Fruit fly (Drosophila melanogaster) whole organism, adult: Measurements from ENCODE around the gene RpS19b.

Source experiments
- CG11617 ChIP-seq: fragments of 200-800 bp; sonication (Bioruptor generic); optimal IDR thresholded peaks from 2 replicates; lab custom pipeline; 2017; ENCODE audit warnings: mild to moderate bottlenecking, missing biosample characterization, missing genetic modification reagents, missing genetic modification characterization
- CG12768 ChIP-seq: fragments of 200-800 bp; sonication (Bioruptor generic); optimal IDR thresholded peaks from 2 replicates; lab custom pipeline; 2017; ENCODE audit warnings: missing biosample characterization, missing genetic modification characterization, mild to moderate bottlenecking, moderate library complexity, missing genetic modification reagents
- CG14711 ChIP-seq: fragments of 200-800 bp; sonication (Bioruptor generic); optimal IDR thresholded peaks from 2 replicates; lab custom pipeline; 2018; ENCODE audit warnings: missing biosample characterization, mild to moderate bottlenecking, missing genetic modification characterization, moderate library complexity
- CG33017 ChIP-seq: fragments of 200-800 bp; sonication (Bioruptor generic); optimal IDR thresholded peaks from 2 replicates; lab custom pipeline; 2018; ENCODE audit warnings: missing biosample characterization, mild to moderate bottlenecking, missing genetic modification characterization, moderate library complexity
- CG5204 ChIP-seq: fragments of 200-800 bp; sonication (Bioruptor generic); optimal IDR thresholded peaks from 2 replicates; lab custom pipeline; 2016; ENCODE audit warnings: missing biosample characterization, missing genetic modification characterization
- CG7101 ChIP-seq: fragments of 200-800 bp; sonication (Bioruptor generic); optimal IDR thresholded peaks from 2 replicates; lab custom pipeline; 2018; ENCODE audit warnings: missing biosample characterization, mild to moderate bottlenecking, missing genetic modification characterization, moderate library complexity
- Crg-1 ChIP-seq: fragments of 200-800 bp; sonication (Bioruptor generic); optimal IDR thresholded peaks from 2 replicates; lab custom pipeline; 2016; ENCODE audit warnings: missing biosample characterization, missing genetic modification characterization
- Mnt ChIP-seq: fragments of 200-800 bp; sonication (Bioruptor generic); optimal IDR thresholded peaks from 2 replicates; lab custom pipeline; 2016; ENCODE audit warnings: missing biosample characterization, mild to moderate bottlenecking, missing genetic modification characterization
- bab1 ChIP-seq: fragments of 200-800 bp; sonication (Bioruptor generic); optimal IDR thresholded peaks from 3 replicates; lab custom pipeline; 2019; ENCODE audit warnings: missing biosample characterization, mild to moderate bottlenecking, missing genetic modification characterization, moderate library complexity
- cic ChIP-seq: fragments of 200-800 bp; sonication (Bioruptor generic); optimal IDR thresholded peaks from 2 replicates; lab custom pipeline; 2017; ENCODE audit warnings: missing biosample characterization, mild to moderate bottlenecking, missing genetic modification characterization, moderate library complexity
- cnc ChIP-seq, 2 experiments: fragments of >200 bp; optimal IDR thresholded peaks; 2 replicates each; lab custom pipeline; 2017
- kay ChIP-seq: fragments of 200-800 bp; sonication (Bioruptor generic); peaks from one replicate; lab custom pipeline; 2016; ENCODE audit warnings: missing biosample characterization, missing genetic modification characterization, borderline replicate concordance
- ovo ChIP-seq: fragments of 200-800 bp; sonication (Bioruptor generic); optimal IDR thresholded peaks from 2 replicates; lab custom pipeline; 2016; ENCODE audit warnings: missing biosample characterization, missing genetic modification characterization
- pad ChIP-seq: fragments of 200-800 bp; sonication (Bioruptor generic); optimal IDR thresholded peaks from 3 replicates; lab custom pipeline; 2017; ENCODE audit warnings: missing biosample characterization, missing genetic modification characterization, mild to moderate bottlenecking, moderate library complexity, missing genetic modification reagents

dm6 chr3R:23884088-23884727, 49.1 kb downstream of the RpS19b start:
- TF ChIP-seq CG33017 (tag; lab: Kevin White, UChicago) (no peak), ovo (no peak), cic (GFP tag; lab: Kevin White, UChicago) (no peak), cnc (optimal IDR thresholded peaks at IDR 0.05; lab: Kevin White, UChicago) (no peak), CG7101 (tag; lab: Kevin White, UChicago) (no peak), bab1 (GFP tag; lab: Kevin White, UChicago) (no peak), CG5204 (GFP tag; lab: Kevin White, UChicago) (no peak), Mnt (GFP tag; lab: Kevin White, UChicago) (no peak), Crg-1 (no peak), kay (GFP tag; lab: Kevin White, UChicago) (no peak), CG12768 (GFP tag; lab: Kevin White, UChicago) (no peak), CG14711 (no peak), pad (GFP tag; lab: Kevin White, UChicago) (no peak), CG11617 (GFP tag; lab: Kevin White, UChicago) (no peak)
